Fruit fly (Drosophila melanogaster) whole organism, embryonic: ENCODE results near the gene CG15767.

Experiments
- ATbp ChIP-seq: fragments of 200-800 bp; sonication (Bioruptor generic); optimal IDR thresholded peaks from 2 replicates; lab custom pipeline; 2017; ENCODE audit warnings: missing biosample characterization, mild to moderate bottlenecking, missing genetic modification characterization, missing genetic modification reagents
- Ada2b ChIP-seq: fragments of 200-800 bp; sonication (Bioruptor generic); IDR thresholded peaks from 2 replicates; pipeline ENCODE4 v1.3.6; 2022; ENCODE audit warnings: missing biosample characterization, missing genetic modification characterization
- Atf6 ChIP-seq: fragments of 200-800 bp; sonication (Bioruptor generic); IDR thresholded peaks from 2 replicates; pipeline ENCODE4 v1.3.6; 2022; ENCODE audit warnings: missing biosample characterization, missing genetic modification characterization
- Awh ChIP-seq: fragments of 200-800 bp; sonication (Bioruptor generic); IDR thresholded peaks from 2 replicates; pipeline ENCODE4, ENCODE4 v1.3.6; 2022; ENCODE audit warnings: missing biosample characterization, missing genetic modification characterization
- B-H2 ChIP-seq: fragments of 200-800 bp; sonication (Bioruptor generic); optimal IDR thresholded peaks from 2 replicates; lab custom pipeline; 2018; ENCODE audit warnings: missing biosample characterization, mild to moderate bottlenecking, missing genetic modification characterization
- Bgb ChIP-seq: fragments of 200-800 bp; sonication (Bioruptor generic); IDR thresholded peaks from 2 replicates; pipeline ENCODE4 v1.3.6; 2022; ENCODE audit warnings: missing biosample characterization, missing genetic modification characterization; ENCODE audit not compliant: partially characterized antibody
- CG10209 ChIP-seq: fragments of 200-800 bp; sonication (Bioruptor generic); optimal IDR thresholded peaks from 3 replicates; lab custom pipeline; 2017; ENCODE audit warnings: missing biosample characterization, mild to moderate bottlenecking, missing genetic modification characterization, missing genetic modification reagents
- CG10366 ChIP-seq: fragments of 200-800 bp; sonication (Bioruptor generic); IDR thresholded peaks from 2 replicates; pipeline ENCODE4 v1.3.6; 2022; ENCODE audit warnings: missing biosample characterization, missing genetic modification characterization
- CG10543 ChIP-seq: fragments of 200-800 bp; sonication (Bioruptor generic); optimal IDR thresholded peaks from 3 replicates; lab custom pipeline; 2017; ENCODE audit warnings: missing biosample characterization, mild to moderate bottlenecking, missing genetic modification characterization, moderate library complexity
- CG10565 ChIP-seq: fragments of 200-800 bp; sonication (Bioruptor generic); optimal IDR thresholded peaks from 3 replicates; lab custom pipeline; 2016; ENCODE audit warnings: missing biosample characterization, mild to moderate bottlenecking, missing genetic modification characterization
- CG11085 ChIP-seq: fragments of 200-800 bp; sonication (Bioruptor generic); IDR thresholded peaks from 2 replicates; pipeline ENCODE4 v1.3.6; 2022; ENCODE audit warnings: missing biosample characterization, missing genetic modification characterization
- CG11093 ChIP-seq: fragments of 200-800 bp; sonication (Bioruptor generic); IDR thresholded peaks from 3 replicates; pipeline ENCODE4 v1.3.6; 2022; ENCODE audit warnings: missing biosample characterization, missing genetic modification characterization
- CG1233 ChIP-seq: fragments of 200-800 bp; sonication (Bioruptor generic); optimal IDR thresholded peaks from 4 replicates; lab custom pipeline; 2018; ENCODE audit warnings: missing biosample characterization, mild to moderate bottlenecking, missing genetic modification characterization
- CG12769 ChIP-seq: fragments of 200-800 bp; sonication (Bioruptor generic); optimal IDR thresholded peaks from 2 replicates; lab custom pipeline; 2019; ENCODE audit warnings: missing biosample characterization, mild to moderate bottlenecking, missing genetic modification characterization, moderate library complexity
- CG13123 ChIP-seq: fragments of 200-800 bp; sonication (Bioruptor generic); optimal IDR thresholded peaks from 2 replicates; lab custom pipeline; 2016; ENCODE audit warnings: missing biosample characterization, missing genetic modification characterization
- CG14441 ChIP-seq: fragments of 200-800 bp; sonication (Bioruptor generic); IDR thresholded peaks from 2 replicates; pipeline ENCODE4 v1.3.6; 2022; ENCODE audit warnings: missing biosample characterization, missing genetic modification characterization
- CG15514 ChIP-seq: fragments of 200-800 bp; sonication (Bioruptor generic); optimal IDR thresholded peaks from 3 replicates; lab custom pipeline; 2017; ENCODE audit warnings: missing biosample characterization, missing genetic modification characterization, mild to moderate bottlenecking, moderate library complexity, missing genetic modification reagents
- CG16815 ChIP-seq: fragments of 200-800 bp; sonication (Bioruptor generic); optimal IDR thresholded peaks from 3 replicates; lab custom pipeline; 2017; ENCODE audit warnings: missing biosample characterization, mild to moderate bottlenecking, missing genetic modification characterization
- CG18599 ChIP-seq: fragments of 200-800 bp; sonication (Bioruptor generic); optimal IDR thresholded peaks from 3 replicates; lab custom pipeline; 2017; ENCODE audit warnings: missing biosample characterization, missing genetic modification characterization, mild to moderate bottlenecking, moderate library complexity, missing genetic modification reagents
- CG18764 ChIP-seq: fragments of 200-800 bp; sonication (Bioruptor generic); optimal IDR thresholded peaks from 3 replicates; lab custom pipeline; 2016; ENCODE audit warnings: missing biosample characterization, missing genetic modification characterization
- CG2202 ChIP-seq: fragments of 200-800 bp; sonication (Bioruptor generic); optimal IDR thresholded peaks from 2 replicates; lab custom pipeline; 2018; ENCODE audit warnings: missing biosample characterization, mild to moderate bottlenecking, missing genetic modification characterization
- CG4360 ChIP-seq: fragments of 200-800 bp; sonication (Bioruptor generic); IDR thresholded peaks from 2 replicates; pipeline ENCODE4 v1.3.6; 2022; ENCODE audit warnings: missing biosample characterization, missing genetic modification characterization
- CG4617 ChIP-seq: fragments of 200-800 bp; sonication (Bioruptor generic); optimal IDR thresholded peaks from 3 replicates; lab custom pipeline; 2016; ENCODE audit warnings: missing biosample characterization, missing genetic modification characterization, borderline replicate concordance
- CG6689 ChIP-seq: fragments of 200-800 bp; sonication (Bioruptor generic); IDR thresholded peaks from 2 replicates; pipeline ENCODE4 v1.3.6; 2022; ENCODE audit warnings: missing biosample characterization, missing genetic modification characterization
- CG9609 ChIP-seq: fragments of 200-800 bp; sonication (Bioruptor generic); optimal IDR thresholded peaks from 3 replicates; lab custom pipeline; 2016; ENCODE audit warnings: missing biosample characterization, missing genetic modification characterization
- Camta ChIP-seq: fragments of 200-800 bp; sonication (Bioruptor generic); optimal IDR thresholded peaks from 2 replicates; lab custom pipeline; 2016; ENCODE audit warnings: missing biosample characterization, missing genetic modification characterization
- E2f1 ChIP-seq: fragments of 200-800 bp; sonication (Bioruptor generic); IDR thresholded peaks from 2 replicates; pipeline ENCODE4 v1.3.6; 2022; ENCODE audit warnings: missing biosample characterization, missing genetic modification characterization
- Ets97D ChIP-seq: fragments of 200-800 bp; sonication (Bioruptor generic); optimal IDR thresholded peaks from 3 replicates; lab custom pipeline; 2016; ENCODE audit warnings: missing biosample characterization, missing genetic modification characterization
- H2.0 ChIP-seq: fragments of 200-800 bp; sonication (Bioruptor generic); IDR thresholded peaks from 2 replicates; pipeline ENCODE4 v1.3.6; 2022; ENCODE audit warnings: missing biosample characterization, missing genetic modification characterization
- Lim3 ChIP-seq: fragments of 200-800 bp; sonication (Bioruptor generic); IDR thresholded peaks from 2 replicates; pipeline ENCODE4 v1.3.6; 2022; ENCODE audit warnings: missing biosample characterization, missing genetic modification characterization
- Max ChIP-seq: fragments of 200-800 bp; sonication (Bioruptor generic); optimal IDR thresholded peaks from 2 replicates; lab custom pipeline; 2016; ENCODE audit warnings: missing biosample characterization, mild to moderate bottlenecking, missing genetic modification characterization
- Nf-YC ChIP-seq: fragments of 200-800 bp; optimal IDR thresholded peaks from 3 replicates; lab custom pipeline; 2019; ENCODE audit warnings: missing biosample characterization, mild to moderate bottlenecking, missing genetic modification characterization, moderate library complexity
- Trl ChIP-seq, 3 experiments: fragments of >200 bp in 2 of 3; fragments of 200-800 bp in 1 of 3; sonication (Bioruptor generic) in 1 of 3; optimal IDR thresholded peaks; 2 replicates in 1 of 3; 3 replicates in 2 of 3; lab custom pipeline; 2016 to 2017; ENCODE audit warnings: missing biosample characterization in 1 of 3, missing genetic modification characterization in 1 of 3
- ase ChIP-seq: fragments of 200-800 bp; sonication (Bioruptor generic); IDR thresholded peaks from 3 replicates; pipeline ENCODE4 v1.3.6; 2022; ENCODE audit warnings: missing biosample characterization, missing genetic modification characterization
- bigmax ChIP-seq: fragments of 200-800 bp; sonication (Bioruptor generic); optimal IDR thresholded peaks from 2 replicates; lab custom pipeline; 2018; ENCODE audit warnings: missing biosample characterization, mild to moderate bottlenecking, missing genetic modification characterization
- cwo ChIP-seq: fragments of 200-800 bp; sonication (Bioruptor generic); optimal IDR thresholded peaks from 3 replicates; lab custom pipeline; 2017; ENCODE audit warnings: missing biosample characterization, missing genetic modification characterization, mild to moderate bottlenecking, moderate library complexity, missing genetic modification reagents
- dpn ChIP-seq, 2 experiments: fragments of 200-800 bp; sonication (Bioruptor generic); optimal IDR thresholded peaks; 3 replicates each; lab custom pipeline; 2016; ENCODE audit warnings: missing biosample characterization in 2 of 2, missing genetic modification characterization in 2 of 2
- her ChIP-seq: fragments of 200-800 bp; sonication (Bioruptor generic); optimal IDR thresholded peaks from 2 replicates; lab custom pipeline; 2016; ENCODE audit warnings: missing biosample characterization, missing genetic modification characterization
- lbe ChIP-seq: fragments of 200-800 bp; sonication (Bioruptor generic); optimal IDR thresholded peaks from 2 replicates; lab custom pipeline; 2016; ENCODE audit warnings: missing biosample characterization, mild to moderate bottlenecking, missing genetic modification characterization
- lov ChIP-seq, 2 experiments: fragments of 200-800 bp in 1 of 2; fragments of >200 bp in 1 of 2; sonication (Bioruptor generic) in 1 of 2; IDR thresholded peaks in 1 of 2; optimal IDR thresholded peaks in 1 of 2; 2 replicates in 1 of 2; 3 replicates in 1 of 2; pipeline versions ENCODE4 v1.3.6 to Lab custom; 2017 to 2022; ENCODE audit warnings: missing biosample characterization in 1 of 2, missing genetic modification characterization in 1 of 2
- mld ChIP-seq: fragments of 200-800 bp; sonication (Bioruptor generic); IDR thresholded peaks from 3 replicates; pipeline ENCODE4 v1.3.6; 2022; ENCODE audit warnings: missing biosample characterization, missing genetic modification characterization; ENCODE audit not compliant: partially characterized antibody
- nmo ChIP-seq: fragments of 200-800 bp; sonication (Bioruptor generic); optimal IDR thresholded peaks from 2 replicates; lab custom pipeline; 2018; ENCODE audit warnings: missing biosample characterization, mild to moderate bottlenecking, missing genetic modification characterization, moderate library complexity
- ranshi ChIP-seq: fragments of 200-800 bp; sonication (Bioruptor generic); IDR thresholded peaks from 2 replicates; pipeline ENCODE4 v1.3.6; 2022; ENCODE audit warnings: missing biosample characterization, missing genetic modification characterization
- seq ChIP-seq: fragments of 200-800 bp; sonication (Bioruptor generic); IDR thresholded peaks from 2 replicates; pipeline ENCODE4 v1.3.6; 2022; ENCODE audit warnings: missing biosample characterization, missing genetic modification characterization
- stwl ChIP-seq: fragments of 200-800 bp; sonication (Bioruptor generic); optimal IDR thresholded peaks from 3 replicates; lab custom pipeline; 2018; ENCODE audit warnings: missing biosample characterization, mild to moderate bottlenecking, missing genetic modification characterization, moderate library complexity
- usp ChIP-seq: fragments of >200 bp; optimal IDR thresholded peaks from 2 replicates; lab custom pipeline; 2017; ENCODE audit warnings: missing biosample characterization, missing genetic modification characterization
- zf30C ChIP-seq: fragments of 200-800 bp; sonication (Bioruptor generic); optimal IDR thresholded peaks from 3 replicates; lab custom pipeline; 2018; ENCODE audit warnings: missing biosample characterization, mild to moderate bottlenecking, missing genetic modification characterization

Gene CG15767

dm6 chrX:5764001-5764892 is 25.0 kb upstream of the CG15767 start, which contains the start of the genes MAPk-Ak2 and CG42699 (continued):
- peak; percentile 79 for TF ChIP-seq CG2202 (tag; lab: Kevin White, UChicago)
- TF ChIP-seq ranshi (GFP tag; lab: Robert Waterston, UW) = no peak; the same call in 1 of the 2 replicates
- peak; percentile 59 for TF ChIP-seq CG12769 (tag; lab: Kevin White, UChicago)
- no peak for TF ChIP-seq H2.0 (GFP tag; lab: Robert Waterston, UW)
- TF ChIP-seq CG4360 (GFP tag; lab: Robert Waterston, UW) = peak; percentile 59; the same call in 1 of the 2 replicates
- TF ChIP-seq Bgb (GFP tag; lab: Robert Waterston, UW) = peak; percentile 72
- TF ChIP-seq CG1233 (GFP tag; lab: Kevin White, UChicago) = peak; percentile 92
- no peak for TF ChIP-seq usp (GFP tag; lab: Kevin White, UChicago)
- peak; percentile 77 for TF ChIP-seq Atf6 (GFP tag; lab: Robert Waterston, UW)
- TF ChIP-seq CG6689 (GFP tag; lab: Robert Waterston, UW) = 0 out of 2 replicates have a peak, but pooled peaks have one; percentile 31
- TF ChIP-seq CG10543 (GFP tag; lab: Kevin White, UChicago) = peak; percentile 96
- peak; percentile 56; the same call in 1 of the 2 replicates for TF ChIP-seq CG14441
- peak; percentile 58 for TF ChIP-seq CG9609 (GFP tag; lab: Kevin White, UChicago)
- TF ChIP-seq E2f1 = peak; percentile 48; the same call in 1 of the 2 replicates
- TF ChIP-seq mld (GFP tag; lab: Robert Waterston, UW) = peak; percentile 61; the same call in 2 of the 3 replicates
- TF ChIP-seq CG18599 = peak; percentile 87
- TF ChIP-seq CG11085 (GFP tag; lab: Robert Waterston, UW) = peak; percentile 59; the same call in 1 of the 2 replicates
- peak; percentile 68 for TF ChIP-seq lbe (GFP tag; lab: Kevin White, UChicago)
- peak; percentile 62 for TF ChIP-seq cwo (GFP tag; lab: Kevin White, UChicago)
- no peak for TF ChIP-seq zf30C (GFP tag; lab: Kevin White, UChicago)
- no peak for TF ChIP-seq CG16815 (GFP tag; lab: Kevin White, UChicago)
- TF ChIP-seq lov (optimal IDR thresholded peaks at IDR 0.05; lab: Kevin White, UChicago) = no peak
- peak; percentile 61; the same call in 1 of the 3 replicates for TF ChIP-seq lov (GFP tag; IDR thresholded peaks at IDR 0.05; lab: Robert Waterston, UW)
- TF ChIP-seq Lim3 (GFP tag; lab: Robert Waterston, UW) = no peak
- TF ChIP-seq CG10209 (GFP tag; lab: Kevin White, UChicago) = peak; percentile 78
- TF ChIP-seq CG10366 (GFP tag; lab: Robert Waterston, UW) = peak; percentile 23; the same call in 1 of the 2 replicates
- peak; percentile 47 for TF ChIP-seq CG4617
- TF ChIP-seq CG11093 = peak; percentile 19; the same call in 1 of the 3 replicates
- peak; percentile 94 for TF ChIP-seq Awh (GFP tag; lab: Robert Waterston, UW)
- peak; percentile 56 for TF ChIP-seq Nf-YC (tag; lab: Kevin White, UChicago)
- TF ChIP-seq Camta (GFP tag; lab: Kevin White, UChicago) = peak; percentile 62
- no peak for TF ChIP-seq CG10565 (GFP tag; lab: Kevin White, UChicago)
- TF ChIP-seq seq (GFP tag; lab: Robert Waterston, UW) = peak; percentile 80
- peak; percentile 80 for TF ChIP-seq CG18764 (GFP tag; lab: Kevin White, UChicago)
- peak; percentile 48 to 82 for TF ChIP-seq dpn (GFP tag; optimal IDR thresholded peaks at IDR 0.05; lab: Kevin White, UChicago)
- TF ChIP-seq bigmax = no peak
- no peak for TF ChIP-seq ase (GFP tag; lab: Robert Waterston, UW)
- peak; percentile 89 for TF ChIP-seq CG13123
- peak; percentile 46 for TF ChIP-seq nmo
- peak; percentile 85 for TF ChIP-seq her (GFP tag; lab: Kevin White, UChicago)
- TF ChIP-seq Ada2b (GFP tag; lab: Robert Waterston, UW) = no peak
- TF ChIP-seq Trl (optimal IDR thresholded peaks at IDR 0.05; lab: Kevin White, UChicago) = no peak
- peak; percentile 91 for TF ChIP-seq Trl (GFP tag; optimal IDR thresholded peaks at IDR 0.05; lab: Kevin White, UChicago)
- TF ChIP-seq ATbp (GFP tag; lab: Kevin White, UChicago) = peak; percentile 88
- TF ChIP-seq B-H2 (GFP tag; lab: Kevin White, UChicago) = peak; percentile 87
- peak; percentile 58 for TF ChIP-seq Ets97D (GFP tag; lab: Kevin White, UChicago)
- TF ChIP-seq Max (GFP tag; lab: Kevin White, UChicago) = peak; percentile 71
- peak; percentile 63 for TF ChIP-seq stwl (tag; lab: Kevin White, UChicago)
- TF ChIP-seq CG15514 = peak; percentile 75
